Worm (Caenorhabditis elegans) whole organism, L4 larva: Measurements from ENCODE around the gene C08B6.6.
A peak's percentile ranks its signal among the peaks of the same experiment; 100 is the strongest.

Experiments used
- D1046.2 ChIP-seq: fragments of 200-800 bp; sonication (Bioruptor generic); IDR thresholded peaks from 2 replicates; pipeline ENCODE4 v1.3.6; 2022; ENCODE audit warnings: missing genetic modification characterization, missing compliant biosample characterization
- F26F4.8 ChIP-seq: fragments of 200-800 bp; sonication (Bioruptor generic); conservative IDR thresholded peaks from 2 replicates; pipeline ENCODE4 v1.3.6; 2022; ENCODE audit warnings: missing genetic modification characterization, missing compliant biosample characterization
- F49E8.2 ChIP-seq: sonication (generic microtip); optimal IDR thresholded peaks from 2 replicates; lab custom pipeline; 2016; ENCODE audit warnings: missing compliant biosample characterization, mild to moderate bottlenecking, missing genetic modification characterization, borderline replicate concordance
- T20F7.1 ChIP-seq: fragments of 200-800 bp; sonication (Bioruptor generic); optimal IDR thresholded peaks from 2 replicates; lab custom pipeline; 2018; ENCODE audit warnings: mild to moderate bottlenecking, missing genetic modification characterization, missing compliant biosample characterization
- T26A8.4 ChIP-seq: fragments of 200-800 bp; sonication (Bioruptor generic); IDR thresholded peaks from 2 replicates; pipeline ENCODE4 v1.3.6; 2022; ENCODE audit warnings: missing genetic modification characterization, missing compliant biosample characterization
- Y105C5A.15 ChIP-seq: fragments of 200-800 bp; sonication (Bioruptor generic); IDR thresholded peaks from 2 replicates; pipeline ENCODE4 v1.3.6; 2022; ENCODE audit warnings: missing genetic modification characterization, missing compliant biosample characterization
- Y48G9A.11 ChIP-seq: fragments of 200-800 bp; sonication (Bioruptor generic); IDR thresholded peaks from 2 replicates; pipeline ENCODE4 v1.3.6; 2022; ENCODE audit warnings: missing genetic modification reagents, missing genetic modification characterization, missing compliant biosample characterization
- Y5F2A.4 ChIP-seq: fragments of 200-800 bp; sonication (Bioruptor generic); optimal IDR thresholded peaks from 2 replicates; lab custom pipeline; 2018; ENCODE audit warnings: mild to moderate bottlenecking, missing genetic modification characterization, missing compliant biosample characterization
- aha-1 ChIP-seq: fragments of 150-350 bp; peaks from one replicate; lab custom pipeline; 2014; ENCODE audit warnings: missing biosample characterization, missing genetic modification characterization
- ceh-20 ChIP-seq: fragments of 200-800 bp; sonication (Bioruptor generic); IDR thresholded peaks from 2 replicates; pipeline ENCODE4 v1.3.6; 2022; ENCODE audit warnings: missing genetic modification reagents, missing genetic modification characterization, missing compliant biosample characterization
- ceh-28 ChIP-seq: fragments of 150-350 bp; optimal IDR thresholded peaks from 2 replicates; lab custom pipeline; 2014; ENCODE audit warnings: missing biosample characterization, missing genetic modification reagents, missing genetic modification characterization
- daf-16 ChIP-seq, 3 experiments: sonication (generic microtip); optimal IDR thresholded peaks; 2 replicates each; lab custom pipeline; 2016 to 2017; ENCODE audit warnings: missing genetic modification characterization in 3 of 3, missing genetic modification reagents in 3 of 3, mild to moderate bottlenecking in 2 of 3, missing compliant biosample characterization in 2 of 3, missing biosample characterization in 1 of 3, moderate library complexity in 1 of 3
- dmd-6 ChIP-seq: fragments of 200-800 bp; sonication (Bioruptor generic); IDR thresholded peaks from 2 replicates; pipeline ENCODE4 v1.3.6; 2022; ENCODE audit warnings: missing genetic modification reagents, missing genetic modification characterization, missing compliant biosample characterization
- dmd-8 ChIP-seq: fragments of 200-800 bp; sonication (Bioruptor generic); IDR thresholded peaks from 2 replicates; pipeline ENCODE4 v1.3.6; 2022; ENCODE audit warnings: missing genetic modification characterization, missing compliant biosample characterization
- dve-1 ChIP-seq: sonication (generic microtip); optimal IDR thresholded peaks from 2 replicates; lab custom pipeline; 2017; ENCODE audit warnings: antibody characterized with exemption, mild to moderate bottlenecking, missing genetic modification characterization, missing compliant biosample characterization; ENCODE audit not compliant: insufficient read depth
- hif-1 ChIP-seq, 2 experiments: sonication (generic microtip); optimal IDR thresholded peaks; 2 replicates each; lab custom pipeline; 2016 to 2017; ENCODE audit warnings: missing compliant biosample characterization in 2 of 2, missing genetic modification characterization in 2 of 2, missing genetic modification reagents in 2 of 2, missing genotype in 2 of 2, mild to moderate bottlenecking in 1 of 2
- hlh-11 ChIP-seq: fragments of 200-800 bp; sonication (Bioruptor generic); optimal IDR thresholded peaks from 2 replicates; lab custom pipeline; 2018; ENCODE audit warnings: mild to moderate bottlenecking, missing genetic modification characterization, missing compliant biosample characterization
- lin-15B ChIP-seq: fragments of 150-350 bp; sonication (generic microtip); optimal IDR thresholded peaks from 3 replicates; lab custom pipeline; 2014; ENCODE audit warnings: missing biosample characterization, missing genetic modification characterization
- lsy-2 ChIP-seq, 2 experiments: fragments of 150-350 bp in 1 of 2; sonication (generic microtip) in 1 of 2; optimal IDR thresholded peaks; 2 replicates each; lab custom pipeline; 2014 to 2017; ENCODE audit warnings: missing biosample characterization in 2 of 2, missing genetic modification characterization in 2 of 2
- mep-1 ChIP-seq: fragments of 150-350 bp; sonication (generic microtip); optimal IDR thresholded peaks from 3 replicates; lab custom pipeline; 2014; ENCODE audit warnings: missing biosample characterization, missing genetic modification characterization
- mxl-3 ChIP-seq: fragments of 200-800 bp; sonication (Bioruptor generic); optimal IDR thresholded peaks from 2 replicates; lab custom pipeline; 2018; ENCODE audit warnings: mild to moderate bottlenecking, missing genetic modification characterization, missing compliant biosample characterization
- nhr-28 ChIP-seq: fragments of 150-350 bp; optimal IDR thresholded peaks from 2 replicates; lab custom pipeline; 2014; ENCODE audit warnings: missing biosample characterization, missing genetic modification characterization
- nhr-48 ChIP-seq: sonication (generic microtip); optimal IDR thresholded peaks from 2 replicates; lab custom pipeline; 2016; ENCODE audit warnings: mild to moderate bottlenecking, missing genetic modification characterization, missing compliant biosample characterization
- nhr-77 ChIP-seq: fragments of 150-350 bp; optimal IDR thresholded peaks from 2 replicates; lab custom pipeline; 2014; ENCODE audit warnings: missing biosample characterization, missing genetic modification characterization
- php-3 ChIP-seq: fragments of 200-800 bp; sonication (Bioruptor generic); IDR thresholded peaks from 2 replicates; pipeline ENCODE4 v1.3.6; 2022; ENCODE audit warnings: missing genetic modification reagents, missing genetic modification characterization, missing compliant biosample characterization
- pqm-1 ChIP-seq: sonication (generic microtip); optimal IDR thresholded peaks from 2 replicates; lab custom pipeline; 2017; ENCODE audit warnings: missing biosample characterization, missing genetic modification characterization
- sdz-12 ChIP-seq: fragments of 200-800 bp; sonication (Bioruptor generic); optimal IDR thresholded peaks from 2 replicates; lab custom pipeline; 2018; ENCODE audit warnings: mild to moderate bottlenecking, missing genetic modification characterization, missing compliant biosample characterization
- spr-1 ChIP-seq: sonication (generic microtip); optimal IDR thresholded peaks from 2 replicates; lab custom pipeline; 2016; ENCODE audit warnings: mild to moderate bottlenecking, missing genetic modification characterization, missing compliant biosample characterization
- spr-3 ChIP-seq: fragments of 200-800 bp; sonication (Bioruptor generic); optimal IDR thresholded peaks from 2 replicates; lab custom pipeline; 2018; ENCODE audit warnings: mild to moderate bottlenecking, missing genetic modification characterization, missing compliant biosample characterization
- unc-130 ChIP-seq: sonication (generic microtip); optimal IDR thresholded peaks from 2 replicates; lab custom pipeline; 2016; ENCODE audit warnings: missing genetic modification reagents, missing genetic modification characterization, missing compliant biosample characterization
- unc-62 ChIP-seq, 3 experiments: fragments of 150-350 bp in 1 of 3; sonication (generic microtip); optimal IDR thresholded peaks in 2 of 3; peaks in 1 of 3; 1 replicate in 1 of 3; 2 replicates in 2 of 3; lab custom pipeline; 2014 to 2017; ENCODE audit warnings: missing biosample characterization in 3 of 3, missing genetic modification characterization in 3 of 3, missing genetic modification reagents in 3 of 3, missing genotype in 1 of 3
- ztf-7 ChIP-seq: fragments of 150-350 bp; optimal IDR thresholded peaks from 2 replicates; lab custom pipeline; 2014; ENCODE audit warnings: missing biosample characterization, missing genetic modification characterization

C08B6.6 gene

ce11 chrV:10098429-10098828, 25.0 kb upstream of the C08B6.6 start, which contains the start of gene ugt-47:
ugt-47 (minus strand) TSS chrV:10098597.
- TF ChIP-seq nhr-77 (tag; lab: Kevin White, UChicago) (no peak), nhr-28 (peak; percentile 78), sdz-12 (GFP tag; lab: Kevin White, UChicago) (no peak), dve-1 (tag; lab: Kevin White, UChicago) (peak; percentile 56), T26A8.4 (no peak), hlh-11 (tag; lab: Kevin White, UChicago) (peak; percentile 51), dmd-6 (GFP tag; lab: Robert Waterston, UW) (peak; percentile 82), dmd-8 (GFP tag; lab: Robert Waterston, UW) (no peak), lin-15B (tag; lab: Kevin White, UChicago) (no peak), nhr-48 (tag; lab: Kevin White, UChicago) (peak; percentile 48), daf-16 (GFP tag; optimal IDR thresholded peaks at IDR 0.05; lab: Kevin White, UChicago) (peak in 1 of 2 experiments; percentile 21), daf-16 (tag; optimal IDR thresholded peaks at IDR 0.05; lab: Kevin White, UChicago) (peak; percentile 58), Y5F2A.4 (GFP tag; lab: Kevin White, UChicago) (no peak), lsy-2 (tag; optimal IDR thresholded peaks at IDR 0.05; lab: Kevin White, UChicago) (no peak), D1046.2 (no peak), php-3 (GFP tag; lab: Robert Waterston, UW) (0 out of 2 replicates have a peak, but pooled peaks have one; percentile 21), T20F7.1 (GFP tag; lab: Kevin White, UChicago) (no peak), unc-62 (GFP tag; optimal IDR thresholded peaks at IDR 0.05 in 1 of 2; lab: Kevin White, UChicago) (peak in 1 of 2 experiments; percentile 14), unc-62 (tag; optimal IDR thresholded peaks at IDR 0.05; lab: Kevin White, UChicago) (no peak), Y105C5A.15 (GFP tag; lab: Robert Waterston, UW) (no peak), spr-1 (tag; lab: Kevin White, UChicago) (no peak), unc-130 (GFP tag; lab: Kevin White, UChicago) (no peak), Y48G9A.11 (GFP tag; lab: Robert Waterston, UW) (no peak)

DNA sequence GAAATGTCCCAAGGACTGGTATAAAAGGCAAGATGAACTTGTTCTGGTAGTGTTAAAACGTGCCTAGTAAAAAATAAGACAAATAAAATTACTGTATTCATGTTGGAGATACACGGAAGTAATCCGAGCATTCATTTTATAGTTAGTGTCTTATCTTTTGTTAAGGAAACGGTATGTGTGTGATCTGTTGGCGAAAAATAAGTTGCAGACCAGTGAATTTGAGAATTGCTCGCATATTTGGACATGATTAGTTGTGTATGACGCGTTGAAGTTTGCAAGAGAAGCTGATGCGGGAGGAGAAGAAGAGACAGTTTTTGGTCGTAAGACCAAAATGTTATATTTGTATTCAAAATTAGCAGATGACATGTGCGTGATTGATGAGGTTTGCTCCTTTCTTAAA, 21.5 kb upstream of the C08B6.6 start, which contains the start of gene C08B6.14:
TSS of gene C08B6.14 (minus strand) at position 101 of the 400 bp plus-strand sequence.
- no peak for TF ChIP-seq spr-3 (GFP tag; lab: Kevin White, UChicago)
- TF ChIP-seq F26F4.8 (GFP tag; lab: Robert Waterston, UW) = 0 out of 2 replicates have a peak, but pooled peaks have one; percentile 24

ce11 chrV:10103811-10104210, 19.6 kb upstream of the C08B6.6 start:
- 0 out of 2 replicates have a peak, but pooled peaks have one; percentile 23 for TF ChIP-seq dmd-6 (GFP tag; lab: Robert Waterston, UW)
- peak; percentile 29 for TF ChIP-seq dve-1 (tag; lab: Kevin White, UChicago)
- TF ChIP-seq daf-16 (GFP tag; optimal IDR thresholded peaks at IDR 0.05; lab: Kevin White, UChicago) = no peak
- peak; percentile 48 for TF ChIP-seq daf-16 (tag; optimal IDR thresholded peaks at IDR 0.05; lab: Kevin White, UChicago)
- peak; percentile 80 for TF ChIP-seq ztf-7 (tag; lab: Kevin White, UChicago)
- no peak for TF ChIP-seq T20F7.1 (GFP tag; lab: Kevin White, UChicago)
- peak; percentile 38 for TF ChIP-seq mep-1 (tag; lab: Kevin White, UChicago)
- TF ChIP-seq unc-62 (GFP tag; optimal IDR thresholded peaks at IDR 0.05 in 1 of 2; lab: Kevin White, UChicago) = no peak
- no peak for TF ChIP-seq unc-62 (tag; optimal IDR thresholded peaks at IDR 0.05; lab: Kevin White, UChicago)
- no peak for TF ChIP-seq ceh-20 (GFP tag; lab: Robert Waterston, UW)
- TF ChIP-seq pqm-1 (tag; lab: Kevin White, UChicago) = peak; percentile 34
- peak; percentile 87 for TF ChIP-seq aha-1 (tag; lab: Kevin White, UChicago)
- TF ChIP-seq mxl-3 (GFP tag; lab: Kevin White, UChicago) = no peak
- TF ChIP-seq F49E8.2 (tag; lab: Kevin White, UChicago) = no peak
- no peak for TF ChIP-seq hif-1 (tag; optimal IDR thresholded peaks at IDR 0.05; lab: Kevin White, UChicago)
- no peak for TF ChIP-seq Y5F2A.4 (GFP tag; lab: Kevin White, UChicago)
- TF ChIP-seq ceh-28 = no peak
